Worm (Caenorhabditis elegans) whole organism, early embryonic: ENCODE measurements around the gene Y39A1A.9.

ENCODE experiments used
- aly-1 ChIP-seq: sonication (generic microtip); optimal IDR thresholded peaks from 2 replicates; lab custom pipeline; 2016; ENCODE audit warnings: missing genetic modification characterization, missing compliant biosample characterization
- ama-1 ChIP-seq: fragments of 150-350 bp; optimal IDR thresholded peaks from 2 replicates; lab custom pipeline; 2014
- ceh-36 ChIP-seq: sonication (generic microtip); optimal IDR thresholded peaks from 2 replicates; lab custom pipeline; 2016; ENCODE audit warnings: missing genetic modification characterization, inconsistent platforms, missing compliant biosample characterization
- hmbx-1 ChIP-seq: sonication (generic microtip); optimal IDR thresholded peaks from 2 replicates; lab custom pipeline; 2016; ENCODE audit warnings: mild to moderate bottlenecking, missing genetic modification characterization, missing compliant biosample characterization
- hnd-1 ChIP-seq: sonication (generic microtip); optimal IDR thresholded peaks from 2 replicates; lab custom pipeline; 2016; ENCODE audit warnings: missing genetic modification characterization, missing compliant biosample characterization
- pes-1 ChIP-seq: fragments of 200-800 bp; sonication (Bioruptor generic); IDR thresholded peaks from 2 replicates; pipeline ENCODE4 v1.3.6; 2022; ENCODE audit warnings: missing genetic modification reagents, missing genetic modification characterization, missing compliant biosample characterization
- tbx-11 ChIP-seq: fragments of 200-800 bp; sonication (Bioruptor generic); IDR thresholded peaks from 2 replicates; pipeline ENCODE4 v1.3.6; 2022; ENCODE audit warnings: missing genetic modification characterization, missing compliant biosample characterization
- tbx-37 ChIP-seq: fragments of 200-800 bp; sonication (Bioruptor generic); conservative IDR thresholded peaks from 2 replicates; pipeline ENCODE4 v1.3.6; 2022; ENCODE audit warnings: missing genetic modification reagents, missing genetic modification characterization, missing compliant biosample characterization
- tra-4 ChIP-seq: sonication (generic microtip); optimal IDR thresholded peaks from 2 replicates; lab custom pipeline; 2017; ENCODE audit warnings: missing genetic modification characterization, missing compliant biosample characterization

DNA sequence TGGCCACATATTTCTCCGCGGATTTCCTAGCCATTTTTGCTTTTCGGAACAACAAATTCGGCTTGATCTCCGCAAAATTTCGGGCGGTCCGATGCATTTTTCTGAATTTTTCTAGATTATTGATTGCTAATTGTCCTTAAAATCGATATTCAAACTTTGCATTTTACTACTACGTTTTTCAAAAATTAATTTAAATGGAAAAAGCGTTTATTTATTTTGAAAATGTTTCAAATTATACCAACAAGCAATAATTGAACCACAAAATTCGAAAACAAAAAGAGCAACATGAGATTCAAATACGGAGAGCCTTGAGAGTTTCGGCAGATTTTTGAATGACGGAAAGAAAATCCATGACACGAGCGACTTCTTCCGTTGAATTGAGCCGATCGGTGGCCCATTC lies 38.2 kb downstream of the Y39A1A.9 start, which contains the start of gene Y45F3A.9:
- TF ChIP-seq ama-1 (lab: Kevin White, UChicago) (no peak), tbx-37 (no peak), hmbx-1 (tag; lab: Kevin White, UChicago) (no peak), tbx-11 (no peak), ceh-36 (tag; lab: Kevin White, UChicago) (no peak), hnd-1 (no peak), tra-4 (tag; lab: Kevin White, UChicago) (no peak), aly-1 (no peak), pes-1 (GFP tag; lab: Robert Waterston, UW) (no peak)
